Worm (Caenorhabditis elegans): Measurements from ENCODE around the gene kin-9.

The kin-9 gene

ce11 chrX:8391505-8391904 is 41.0 kb upstream of the kin-9 start:
- TF ChIP-seq unc-62 (GFP tag; optimal IDR thresholded peaks at IDR 0.05) (no peak), lsy-2 (tag; optimal IDR thresholded peaks at IDR 0.05) (no peak), gmeb-1 (tag; optimal IDR thresholded peaks at IDR 0.05) (no peak), ceh-16 (tag; optimal IDR thresholded peaks at IDR 0.05) (no peak), elt-3 (tag; optimal IDR thresholded peaks at IDR 0.05) (no peak), ztf-11 (tag; optimal IDR thresholded peaks at IDR 0.05) (no peak), snpc-4 (tag; optimal IDR thresholded peaks at IDR 0.05) (no peak)

ce11 chrX:8392539-8392996 is 39.9 kb upstream of the kin-9 start, which contains the start of gene wrk-1:
Gene wrk-1 (minus strand): TSS chrX:8392589.
- TF ChIP-seq nhr-10 (tag; optimal IDR thresholded peaks at IDR 0.05), result no peak
- no peak for TF ChIP-seq C34F6.9 (tag; optimal IDR thresholded peaks at IDR 0.05)
- TF ChIP-seq sma-9 (GFP tag; optimal IDR thresholded peaks at IDR 0.05), result no peak
- TF ChIP-seq sma-9 (tag; optimal IDR thresholded peaks at IDR 0.05), result no peak
- no peak for TF ChIP-seq aly-2 (tag; optimal IDR thresholded peaks at IDR 0.05)
- TF ChIP-seq nhr-77 (tag; optimal IDR thresholded peaks at IDR 0.05), result no peak
- peak; percentile 87 for TF ChIP-seq fos-1 (tag; optimal IDR thresholded peaks at IDR 0.05)
- no peak for TF ChIP-seq lin-13 (GFP tag; optimal IDR thresholded peaks at IDR 0.05)
- no peak for TF ChIP-seq nhr-23 (tag; optimal IDR thresholded peaks at IDR 0.05)
- TF ChIP-seq nhr-25 (tag; optimal IDR thresholded peaks at IDR 0.05), result no peak
- peak; percentile 20 for TF ChIP-seq crh-2 (tag; optimal IDR thresholded peaks at IDR 0.05)
- TF ChIP-seq unc-39 (tag; optimal IDR thresholded peaks at IDR 0.05), result no peak

- TF ChIP-seq aly-2 (tag; optimal IDR thresholded peaks at IDR 0.05) (no peak), C34F6.9 (tag; optimal IDR thresholded peaks at IDR 0.05) (no peak), sma-3 (GFP tag; optimal IDR thresholded peaks at IDR 0.05) (no peak), F13H6.1 (tag; optimal IDR thresholded peaks at IDR 0.05) (no peak), nhr-6 (tag; optimal IDR thresholded peaks at IDR 0.05) (no peak), unc-39 (tag; optimal IDR thresholded peaks at IDR 0.05) (no peak), snpc-4 (tag; optimal IDR thresholded peaks at IDR 0.05) (no peak)
These were observed 38.2 kb upstream of the kin-9 start for ce11 chrX:8394279-8394678.

- no peak for TF ChIP-seq nhr-11 (tag; optimal IDR thresholded peaks at IDR 0.05)
- TF ChIP-seq fos-1 (tag; optimal IDR thresholded peaks at IDR 0.05), result peak; percentile 76
- TF ChIP-seq ztf-11 (tag; optimal IDR thresholded peaks at IDR 0.05), result peak; percentile 56
- TF ChIP-seq lsy-2 (tag; optimal IDR thresholded peaks at IDR 0.05), result peak; percentile 74 to 78
- no peak for TF ChIP-seq alr-1 (tag; optimal IDR thresholded peaks at IDR 0.05)
- no peak for TF ChIP-seq ama-1 (optimal IDR thresholded peaks at IDR 0.05)
- peak; percentile 64 to 83 for TF ChIP-seq mdl-1 (tag; optimal IDR thresholded peaks at IDR 0.05)
- peak; percentile 89 for TF ChIP-seq nhr-21 (tag; optimal IDR thresholded peaks at IDR 0.05)
- peak; percentile 51 for TF ChIP-seq ceh-16 (tag; optimal IDR thresholded peaks at IDR 0.05)
- TF ChIP-seq lin-13 (GFP tag; optimal IDR thresholded peaks at IDR 0.05), result peak; percentile 88
- TF ChIP-seq nhr-237 (tag; optimal IDR thresholded peaks at IDR 0.05), result no peak
- no peak for TF ChIP-seq elt-1 (tag; optimal IDR thresholded peaks at IDR 0.05)
- TF ChIP-seq egl-27 (tag; optimal IDR thresholded peaks at IDR 0.05), result peak; percentile 83
- no peak for TF ChIP-seq elt-3 (tag; optimal IDR thresholded peaks at IDR 0.05)
- peak; percentile 87 for TF ChIP-seq C34F6.9 (tag; optimal IDR thresholded peaks at IDR 0.05)
- TF ChIP-seq peb-1 (tag; optimal IDR thresholded peaks at IDR 0.05), result no peak
- no peak for TF ChIP-seq ZK546.5 (tag; optimal IDR thresholded peaks at IDR 0.05)
- peak; percentile 88 for TF ChIP-seq sma-3 (GFP tag; optimal IDR thresholded peaks at IDR 0.05)
- TF ChIP-seq nhr-129 (tag; optimal IDR thresholded peaks at IDR 0.05), result peak; percentile 95
- no peak for TF ChIP-seq nhr-77 (tag; optimal IDR thresholded peaks at IDR 0.05)
- peak; percentile 92 for TF ChIP-seq lin-11 (tag; optimal IDR thresholded peaks at IDR 0.05)
- TF ChIP-seq ceh-82 (tag; optimal IDR thresholded peaks at IDR 0.05), result peak; percentile 10
- peak; percentile 83 for TF ChIP-seq unc-55 (GFP tag; optimal IDR thresholded peaks at IDR 0.05)
- TF ChIP-seq crh-2 (tag; optimal IDR thresholded peaks at IDR 0.05), result peak; percentile 92
- TF ChIP-seq gmeb-1 (tag; optimal IDR thresholded peaks at IDR 0.05), result peak; percentile 81
- TF ChIP-seq sma-9 (GFP tag; optimal IDR thresholded peaks at IDR 0.05), result peak; percentile 93
- no peak for TF ChIP-seq sma-9 (tag; optimal IDR thresholded peaks at IDR 0.05)
- TF ChIP-seq Y55F3AM.14 (GFP tag; optimal IDR thresholded peaks at IDR 0.05), result peak; percentile 92
- TF ChIP-seq nhr-12 (tag; optimal IDR thresholded peaks at IDR 0.05), result peak; percentile 32
- TF ChIP-seq blmp-1 (tag; optimal IDR thresholded peaks at IDR 0.05; ENCODE audit: insufficient read depth), result peak; percentile 67
- TF ChIP-seq ztf-4 (tag; optimal IDR thresholded peaks at IDR 0.05), result peak; percentile 61
- TF ChIP-seq ztf-1 (GFP tag; conservative IDR thresholded peaks at IDR 0.05), result no peak
- TF ChIP-seq unc-39 (tag; optimal IDR thresholded peaks at IDR 0.05), result no peak
- TF ChIP-seq nhr-23 (tag; optimal IDR thresholded peaks at IDR 0.05), result no peak
- TF ChIP-seq skn-1 (tag; optimal IDR thresholded peaks at IDR 0.05), result no peak
- TF ChIP-seq R02D3.7 (tag; optimal IDR thresholded peaks at IDR 0.05), result no peak
- peak; percentile 93 for TF ChIP-seq nhr-6 (tag; optimal IDR thresholded peaks at IDR 0.05)
- peak; percentile 72 for TF ChIP-seq sem-4 (tag; optimal IDR thresholded peaks at IDR 0.05)
- TF ChIP-seq snpc-4 (tag; optimal IDR thresholded peaks at IDR 0.05), result peak; percentile 16
- peak; percentile 26 for TF ChIP-seq nhr-10 (tag; optimal IDR thresholded peaks at IDR 0.05)
These were observed 28.0 kb upstream of the kin-9 start for ce11 chrX:8404308-8405085.

All from whole organism, L2 larva.